Fruit fly (Drosophila melanogaster) whole organism, pupa: Measurements from ENCODE around the gene CG9356.

Source experiments
- CG12605 ChIP-seq: fragments of 200-800 bp; sonication (Bioruptor generic); IDR thresholded peaks from 2 replicates; pipeline ENCODE4 v1.3.6; 2022; ENCODE audit warnings: missing biosample characterization, missing genetic modification characterization
- CG15710 ChIP-seq: fragments of 200-800 bp; sonication (Bioruptor generic); optimal IDR thresholded peaks from 2 replicates; lab custom pipeline; 2018; ENCODE audit warnings: missing biosample characterization, mild to moderate bottlenecking, missing genetic modification characterization, moderate library complexity
- CG34367 ChIP-seq: fragments of 200-800 bp; sonication (Bioruptor generic); optimal IDR thresholded peaks from 2 replicates; lab custom pipeline; 2018; ENCODE audit warnings: missing biosample characterization, mild to moderate bottlenecking, missing genetic modification characterization
- CG4496 ChIP-seq: fragments of 200-800 bp; sonication (Bioruptor generic); IDR thresholded peaks from 3 replicates; pipeline ENCODE4 v1.3.6; 2022; ENCODE audit warnings: missing biosample characterization, missing genetic modification characterization
- CG8159 ChIP-seq: fragments of 200-800 bp; sonication (Bioruptor generic); optimal IDR thresholded peaks from 3 replicates; lab custom pipeline; 2018; ENCODE audit warnings: missing biosample characterization, mild to moderate bottlenecking, missing genetic modification characterization, moderate library complexity
- CG8301 ChIP-seq: fragments of 200-800 bp; sonication (Bioruptor generic); optimal IDR thresholded peaks from 2 replicates; lab custom pipeline; 2018; ENCODE audit warnings: missing biosample characterization, mild to moderate bottlenecking, missing genetic modification characterization
- CG9948 ChIP-seq: fragments of 200-800 bp; sonication (Bioruptor generic); optimal IDR thresholded peaks from 2 replicates; lab custom pipeline; 2018; ENCODE audit warnings: missing biosample characterization, mild to moderate bottlenecking, missing genetic modification characterization, moderate library complexity
- EcR ChIP-seq: fragments of 200-800 bp; sonication (Bioruptor generic); optimal IDR thresholded peaks from 3 replicates; lab custom pipeline; 2019; ENCODE audit warnings: missing biosample characterization, missing genetic modification characterization, mild to moderate bottlenecking, moderate library complexity, missing genetic modification reagents
- Ets98B ChIP-seq: fragments of 200-800 bp; sonication (Bioruptor generic); IDR thresholded peaks from 2 replicates; pipeline ENCODE4 v1.3.6; 2022; ENCODE audit warnings: missing biosample characterization, missing genetic modification characterization
- Snoo ChIP-seq: fragments of 200-800 bp; sonication (Bioruptor generic); optimal IDR thresholded peaks from 3 replicates; lab custom pipeline; 2017; ENCODE audit warnings: missing biosample characterization, mild to moderate bottlenecking, missing genetic modification characterization, inconsistent platforms

dm6 chr3R:9410182-9410581, 6.1 kb upstream of the CG9356 start, which contains the start of gene betaTub85D:
- TF ChIP-seq CG34367 = no peak
- no peak for TF ChIP-seq CG12605
- TF ChIP-seq EcR (GFP tag; lab: Kevin White, UChicago) = no peak
- no peak for TF ChIP-seq CG9948 (tag; lab: Kevin White, UChicago)
- TF ChIP-seq Snoo = no peak
- no peak for TF ChIP-seq Ets98B (GFP tag; lab: Robert Waterston, UW)
- no peak for TF ChIP-seq CG8159
- no peak for TF ChIP-seq CG4496 (GFP tag; lab: Robert Waterston, UW)
- TF ChIP-seq CG15710 = no peak
- no peak for TF ChIP-seq CG8301
